Worm (Caenorhabditis elegans) whole organism, L4 larva: ENCODE results near the gene Y105C5B.11.

ENCODE experiments used
- D1046.2 ChIP-seq: fragments of 200-800 bp; sonication (Bioruptor generic); IDR thresholded peaks from 2 replicates; pipeline ENCODE4 v1.3.6; 2022; ENCODE audit warnings: missing genetic modification characterization, missing compliant biosample characterization
- aly-2 ChIP-seq: sonication (generic microtip); optimal IDR thresholded peaks from 2 replicates; lab custom pipeline; 2018; ENCODE audit warnings: missing biosample characterization, missing genetic modification characterization
- dmd-6 ChIP-seq: fragments of 200-800 bp; sonication (Bioruptor generic); IDR thresholded peaks from 2 replicates; pipeline ENCODE4 v1.3.6; 2022; ENCODE audit warnings: missing genetic modification reagents, missing genetic modification characterization, missing compliant biosample characterization
- egl-27 ChIP-seq: sonication (generic microtip); optimal IDR thresholded peaks from 3 replicates; lab custom pipeline; 2017; ENCODE audit warnings: missing biosample characterization, missing genetic modification reagents, missing genetic modification characterization
- hlh-30 ChIP-seq: sonication (generic microtip); optimal IDR thresholded peaks from 2 replicates; lab custom pipeline; 2017; ENCODE audit warnings: antibody characterized with exemption, mild to moderate bottlenecking, missing genetic modification characterization, missing compliant biosample characterization; ENCODE audit not compliant: insufficient read depth
- mep-1 ChIP-seq: fragments of 150-350 bp; sonication (generic microtip); optimal IDR thresholded peaks from 3 replicates; lab custom pipeline; 2014; ENCODE audit warnings: missing biosample characterization, missing genetic modification characterization
- spr-1 ChIP-seq: sonication (generic microtip); optimal IDR thresholded peaks from 2 replicates; lab custom pipeline; 2016; ENCODE audit warnings: mild to moderate bottlenecking, missing genetic modification characterization, missing compliant biosample characterization
- unc-39 ChIP-seq: sonication (generic microtip); optimal IDR thresholded peaks from 2 replicates; lab custom pipeline; 2017; ENCODE audit warnings: missing biosample characterization, missing genetic modification characterization
- zag-1 ChIP-seq: fragments of 150-350 bp; optimal IDR thresholded peaks from 2 replicates; lab custom pipeline; 2014; ENCODE audit warnings: missing biosample characterization, missing genetic modification characterization

DNA sequence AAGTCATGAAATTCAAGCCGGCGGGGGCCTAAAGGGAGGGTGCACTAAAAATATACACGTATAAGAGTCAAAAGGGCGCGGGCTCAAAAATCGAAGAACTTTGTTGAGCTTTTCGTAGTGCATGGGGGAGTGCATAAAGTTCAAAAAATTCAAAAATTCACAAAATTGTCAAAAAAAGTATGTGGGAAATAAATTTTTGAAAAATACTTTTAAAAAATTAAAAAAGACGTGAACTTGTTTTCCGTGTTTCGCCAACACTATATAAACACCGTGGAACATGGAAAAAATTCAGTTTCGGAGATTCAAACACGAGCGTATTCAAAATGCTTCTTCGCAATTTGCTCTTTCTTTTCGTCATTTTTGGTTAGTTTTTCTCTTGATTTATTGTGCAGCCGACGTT lies 21.5 kb upstream of the Y105C5B.11 start, which contains the start of gene Y105C5B.17:
- no peak for TF ChIP-seq spr-1
- no peak for TF ChIP-seq aly-2
- TF ChIP-seq D1046.2 (GFP tag; lab: Robert Waterston, UW) = no peak
- TF ChIP-seq hlh-30 (tag; lab: Kevin White, UChicago) = no peak
- no peak for TF ChIP-seq dmd-6 (GFP tag; lab: Robert Waterston, UW)
- TF ChIP-seq mep-1 (tag; lab: Kevin White, UChicago) = no peak
- TF ChIP-seq unc-39 (tag; lab: Kevin White, UChicago) = no peak
- TF ChIP-seq zag-1 (tag; lab: Kevin White, UChicago) = no peak
- TF ChIP-seq egl-27 (tag; lab: Kevin White, UChicago) = no peak
